Worm (Caenorhabditis elegans) whole organism, L4 larva: ENCODE data around the gene vha-12.

Experiments
- F44E2.7 ChIP-seq: fragments of 200-800 bp; sonication (Bioruptor generic); IDR thresholded peaks from 2 replicates; pipeline ENCODE4 v2.1.2; 2022; ENCODE audit warnings: missing genetic modification characterization, missing compliant biosample characterization
- F49E8.2 ChIP-seq: sonication (generic microtip); optimal IDR thresholded peaks from 2 replicates; lab custom pipeline; 2016; ENCODE audit warnings: missing compliant biosample characterization, mild to moderate bottlenecking, missing genetic modification characterization, borderline replicate concordance
- duxl-1 ChIP-seq: sonication (generic microtip); optimal IDR thresholded peaks from 2 replicates; lab custom pipeline; 2016; ENCODE audit warnings: mild to moderate bottlenecking, missing genetic modification characterization, moderate library complexity, missing compliant biosample characterization; ENCODE audit not compliant: poor library complexity
- lim-7 ChIP-seq: fragments of 200-800 bp; sonication (Bioruptor generic); IDR thresholded peaks from 2 replicates; pipeline ENCODE4 v1.3.6; 2022; ENCODE audit warnings: missing genetic modification characterization, missing compliant biosample characterization
- unc-62 ChIP-seq, 3 experiments: fragments of 150-350 bp in 1 of 3; sonication (generic microtip); optimal IDR thresholded peaks in 2 of 3; peaks in 1 of 3; 1 replicate in 1 of 3; 2 replicates in 2 of 3; lab custom pipeline; 2014 to 2017; ENCODE audit warnings: missing biosample characterization in 3 of 3, missing genetic modification characterization in 3 of 3, missing genetic modification reagents in 3 of 3, missing genotype in 1 of 3

DNA sequence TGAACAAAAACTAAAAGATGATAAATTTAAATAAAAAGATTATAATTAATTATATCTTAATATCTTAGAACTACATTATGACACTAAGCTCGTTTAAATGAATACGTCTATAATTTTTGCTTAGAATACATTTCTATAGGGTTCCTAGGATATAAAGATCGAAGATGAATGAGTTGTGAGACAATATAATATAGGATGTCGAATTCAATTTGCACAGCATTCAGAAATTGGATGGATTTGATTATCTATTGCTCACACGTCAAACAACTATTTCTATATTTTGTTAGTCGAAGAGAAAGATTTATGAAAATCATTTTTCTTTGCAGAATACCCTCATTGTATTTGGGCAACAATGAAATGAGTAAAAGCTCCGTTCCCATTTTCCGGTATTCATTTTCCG is 48.1 kb downstream of the vha-12 start:
- TF ChIP-seq F44E2.7 (GFP tag; lab: Robert Waterston, UW) (no peak), lim-7 (GFP tag; lab: Robert Waterston, UW) (no peak), unc-62 (GFP tag; optimal IDR thresholded peaks at IDR 0.05 in 1 of 2; lab: Kevin White, UChicago) (no peak), unc-62 (tag; optimal IDR thresholded peaks at IDR 0.05; lab: Kevin White, UChicago) (no peak), F49E8.2 (tag; lab: Kevin White, UChicago) (no peak), duxl-1 (tag; lab: Kevin White, UChicago) (no peak)
